Fruit fly (Drosophila melanogaster) whole organism, embryonic: ENCODE results near the gene CG33510.

Source experiments
- ATbp ChIP-seq: fragments of 200-800 bp; sonication (Bioruptor generic); optimal IDR thresholded peaks from 2 replicates; lab custom pipeline; 2017; ENCODE audit warnings: missing biosample characterization, mild to moderate bottlenecking, missing genetic modification characterization, missing genetic modification reagents
- Asciz ChIP-seq: fragments of 200-800 bp; sonication (Bioruptor generic); optimal IDR thresholded peaks from 2 replicates; lab custom pipeline; 2017; ENCODE audit warnings: missing biosample characterization, mild to moderate bottlenecking, missing genetic modification characterization, missing genetic modification reagents
- Awh ChIP-seq: fragments of 200-800 bp; sonication (Bioruptor generic); IDR thresholded peaks from 2 replicates; pipeline ENCODE4, ENCODE4 v1.3.6; 2022; ENCODE audit warnings: missing biosample characterization, missing genetic modification characterization
- B-H2 ChIP-seq: fragments of 200-800 bp; sonication (Bioruptor generic); optimal IDR thresholded peaks from 2 replicates; lab custom pipeline; 2018; ENCODE audit warnings: missing biosample characterization, mild to moderate bottlenecking, missing genetic modification characterization
- CG10431 ChIP-seq: fragments of 200-800 bp; sonication (Bioruptor generic); optimal IDR thresholded peaks from 3 replicates; lab custom pipeline; 2018; ENCODE audit warnings: missing biosample characterization, mild to moderate bottlenecking, missing genetic modification characterization
- CG10979 ChIP-seq: fragments of 200-800 bp; sonication (Bioruptor generic); optimal IDR thresholded peaks from 2 replicates; lab custom pipeline; 2018; ENCODE audit warnings: missing biosample characterization, mild to moderate bottlenecking, missing genetic modification characterization, moderate library complexity
- CG17186 ChIP-seq: fragments of 200-800 bp; sonication (Bioruptor generic); optimal IDR thresholded peaks from 3 replicates; lab custom pipeline; 2017; ENCODE audit warnings: missing biosample characterization, missing genetic modification reagents, missing genetic modification characterization
- CG17359 ChIP-seq: fragments of 200-800 bp; sonication (Bioruptor generic); optimal IDR thresholded peaks from 3 replicates; lab custom pipeline; 2018; ENCODE audit warnings: missing biosample characterization, mild to moderate bottlenecking, missing genetic modification characterization, moderate library complexity
- CG1832 ChIP-seq: fragments of 200-800 bp; sonication (Bioruptor generic); optimal IDR thresholded peaks from 2 replicates; lab custom pipeline; 2017; ENCODE audit warnings: missing biosample characterization, mild to moderate bottlenecking, missing genetic modification characterization, inconsistent platforms
- CG18599 ChIP-seq: fragments of 200-800 bp; sonication (Bioruptor generic); optimal IDR thresholded peaks from 3 replicates; lab custom pipeline; 2017; ENCODE audit warnings: missing biosample characterization, missing genetic modification characterization, mild to moderate bottlenecking, moderate library complexity, missing genetic modification reagents
- CG42726 ChIP-seq: fragments of 200-800 bp; sonication (Bioruptor generic); IDR thresholded peaks from 2 replicates; pipeline ENCODE4 v1.3.6; 2022; ENCODE audit warnings: missing biosample characterization, missing genetic modification characterization; ENCODE audit not compliant: partially characterized antibody
- CG6765 ChIP-seq: fragments of 200-800 bp; sonication (Bioruptor generic); optimal IDR thresholded peaks from 3 replicates; lab custom pipeline; 2017; ENCODE audit warnings: missing biosample characterization, mild to moderate bottlenecking, missing genetic modification characterization
- CG7357 ChIP-seq: fragments of 200-800 bp; sonication (Bioruptor generic); IDR thresholded peaks from 3 replicates; pipeline ENCODE4 v1.3.6; 2022; ENCODE audit warnings: missing biosample characterization, missing genetic modification characterization
- CG8359 ChIP-seq: fragments of 200-800 bp; sonication (Bioruptor generic); optimal IDR thresholded peaks from 2 replicates; lab custom pipeline; 2017; ENCODE audit warnings: missing biosample characterization, mild to moderate bottlenecking, missing genetic modification characterization, borderline replicate concordance
- CG8765 ChIP-seq: fragments of 200-800 bp; sonication (Bioruptor generic); IDR thresholded peaks from 2 replicates; pipeline ENCODE4 v1.3.6; 2022; ENCODE audit warnings: missing biosample characterization, missing genetic modification characterization
- CG9797 ChIP-seq: fragments of 200-800 bp; sonication (Bioruptor generic); optimal IDR thresholded peaks from 3 replicates; lab custom pipeline; 2018; ENCODE audit warnings: missing biosample characterization, mild to moderate bottlenecking, missing genetic modification characterization
- Dad ChIP-seq: fragments of 200-800 bp; sonication (Bioruptor generic); optimal IDR thresholded peaks from 3 replicates; lab custom pipeline; 2016; ENCODE audit warnings: missing biosample characterization, missing genetic modification characterization
- Deaf1 ChIP-seq: fragments of 200-800 bp; optimal IDR thresholded peaks from 3 replicates; lab custom pipeline; 2019; ENCODE audit warnings: missing biosample characterization, mild to moderate bottlenecking, missing genetic modification characterization, moderate library complexity
- ERR ChIP-seq: fragments of 200-800 bp; sonication (Bioruptor generic); optimal IDR thresholded peaks from 2 replicates; lab custom pipeline; 2016; ENCODE audit warnings: missing biosample characterization, missing genetic modification characterization
- Fer1 ChIP-seq: fragments of 200-800 bp; sonication (Bioruptor generic); optimal IDR thresholded peaks from 2 replicates; lab custom pipeline; 2017; ENCODE audit warnings: missing biosample characterization, mild to moderate bottlenecking, missing genetic modification characterization
- GATAe ChIP-seq: fragments of 200-800 bp; sonication (Bioruptor generic); conservative IDR thresholded peaks from 2 replicates; pipeline ENCODE4 v1.3.6; 2022; ENCODE audit warnings: missing biosample characterization, missing genetic modification characterization
- Hmr ChIP-seq: fragments of 200-800 bp; sonication (Bioruptor generic); optimal IDR thresholded peaks from 3 replicates; lab custom pipeline; 2017; ENCODE audit warnings: mild to moderate bottlenecking, missing biosample characterization, missing genetic modification reagents, missing genetic modification characterization
- Hmx ChIP-seq: fragments of 200-800 bp; sonication (Bioruptor generic); optimal IDR thresholded peaks from 2 replicates; lab custom pipeline; 2016; ENCODE audit warnings: missing biosample characterization, missing genetic modification characterization
- Kr ChIP-seq: fragments of 200-800 bp; sonication (Bioruptor generic); optimal IDR thresholded peaks from 2 replicates; lab custom pipeline; 2017; ENCODE audit warnings: missing biosample characterization, mild to moderate bottlenecking, missing genetic modification characterization
- Oaz ChIP-seq: fragments of 200-800 bp; sonication (Bioruptor generic); IDR thresholded peaks from 2 replicates; pipeline ENCODE4 v1.3.6; 2022; ENCODE audit warnings: missing biosample characterization, missing genetic modification characterization
- Ptx1 ChIP-seq: fragments of 200-800 bp; sonication (Bioruptor generic); IDR thresholded peaks from 2 replicates; pipeline ENCODE4 v1.3.6; 2022; ENCODE audit warnings: missing biosample characterization, missing genetic modification characterization
- Sox102F ChIP-seq: fragments of 200-800 bp; sonication (Bioruptor generic); optimal IDR thresholded peaks from 2 replicates; lab custom pipeline; 2018; ENCODE audit warnings: missing biosample characterization, mild to moderate bottlenecking, missing genetic modification characterization, moderate library complexity
- Sry-β ChIP-seq: fragments of 200-800 bp; sonication (Bioruptor generic); optimal IDR thresholded peaks from 2 replicates; lab custom pipeline; 2018; ENCODE audit warnings: missing biosample characterization, mild to moderate bottlenecking, missing genetic modification characterization, moderate library complexity
- Sry-δ ChIP-seq: fragments of 200-800 bp; sonication (Bioruptor generic); optimal IDR thresholded peaks from 2 replicates; lab custom pipeline; 2016; ENCODE audit warnings: missing biosample characterization, missing genetic modification characterization
- Vsx1 ChIP-seq: fragments of 200-800 bp; sonication (Bioruptor generic); optimal IDR thresholded peaks from 2 replicates; lab custom pipeline; 2017; ENCODE audit warnings: missing biosample characterization, mild to moderate bottlenecking, missing genetic modification characterization, missing genetic modification reagents
- amos ChIP-seq: fragments of 200-800 bp; sonication (Bioruptor generic); IDR thresholded peaks from 2 replicates; pipeline ENCODE4 v1.3.6; 2022; ENCODE audit warnings: missing biosample characterization, missing genetic modification characterization; ENCODE audit not compliant: partially characterized antibody
- br ChIP-seq: fragments of >200 bp; optimal IDR thresholded peaks from 2 replicates; lab custom pipeline; 2017
- caup ChIP-seq: fragments of 200-800 bp; sonication (Bioruptor generic); optimal IDR thresholded peaks from 3 replicates; lab custom pipeline; 2017; ENCODE audit warnings: missing biosample characterization, mild to moderate bottlenecking, missing genetic modification characterization, moderate library complexity; ENCODE audit not compliant: severe bottlenecking
- corto ChIP-seq: fragments of 200-800 bp; sonication (Bioruptor generic); optimal IDR thresholded peaks from 2 replicates; lab custom pipeline; 2016; ENCODE audit warnings: missing biosample characterization, mild to moderate bottlenecking, missing genetic modification characterization, moderate library complexity
- dm ChIP-seq: fragments of 200-800 bp; sonication (Bioruptor generic); optimal IDR thresholded peaks from 3 replicates; lab custom pipeline; 2016; ENCODE audit warnings: missing biosample characterization, missing genetic modification characterization
- dpn ChIP-seq, 2 experiments: fragments of 200-800 bp; sonication (Bioruptor generic); optimal IDR thresholded peaks; 3 replicates each; lab custom pipeline; 2016; ENCODE audit warnings: missing biosample characterization in 2 of 2, missing genetic modification characterization in 2 of 2
- gfzf ChIP-seq: fragments of 200-800 bp; sonication (Bioruptor generic); optimal IDR thresholded peaks from 2 replicates; lab custom pipeline; 2016; ENCODE audit warnings: missing biosample characterization, mild to moderate bottlenecking, missing genetic modification characterization, moderate library complexity
- grn ChIP-seq: fragments of 200-800 bp; sonication (Bioruptor generic); optimal IDR thresholded peaks from 3 replicates; lab custom pipeline; 2017; ENCODE audit warnings: missing biosample characterization, missing genetic modification characterization
- insv ChIP-seq, 2 experiments: fragments of 200-800 bp; sonication (Bioruptor generic); optimal IDR thresholded peaks; 3 replicates each; lab custom pipeline; 2016 to 2018; ENCODE audit warnings: missing biosample characterization in 2 of 2, missing genetic modification characterization in 2 of 2
- kni ChIP-seq: fragments of 200-800 bp; sonication (Bioruptor generic); optimal IDR thresholded peaks from 3 replicates; lab custom pipeline; 2017; ENCODE audit warnings: mild to moderate bottlenecking, missing biosample characterization, missing genetic modification reagents, missing genetic modification characterization
- nerfin-1 ChIP-seq: fragments of 200-800 bp; sonication (Bioruptor generic); optimal IDR thresholded peaks from 3 replicates; lab custom pipeline; 2019; ENCODE audit warnings: missing biosample characterization, mild to moderate bottlenecking, missing genetic modification characterization, moderate library complexity
- pita ChIP-seq: fragments of 200-800 bp; sonication (Bioruptor generic); optimal IDR thresholded peaks from 2 replicates; lab custom pipeline; 2017; ENCODE audit warnings: missing biosample characterization, mild to moderate bottlenecking, missing genetic modification characterization
- pum ChIP-seq: fragments of 200-800 bp; sonication (Bioruptor generic); optimal IDR thresholded peaks from 2 replicates; lab custom pipeline; 2016; ENCODE audit warnings: missing biosample characterization, missing genetic modification characterization
- repo ChIP-seq: fragments of 200-800 bp; sonication (Bioruptor generic); optimal IDR thresholded peaks from 2 replicates; lab custom pipeline; 2016; ENCODE audit warnings: missing biosample characterization, missing genetic modification characterization
- rib ChIP-seq: fragments of 200-800 bp; sonication (Bioruptor generic); IDR thresholded peaks from 2 replicates; pipeline ENCODE4 v1.3.6; 2022; ENCODE audit warnings: missing biosample characterization, missing genetic modification characterization
- ro ChIP-seq: fragments of 200-800 bp; sonication (Bioruptor generic); IDR thresholded peaks from 2 replicates; pipeline ENCODE4 v1.3.6; 2022; ENCODE audit warnings: missing biosample characterization, missing genetic modification characterization
- run ChIP-seq: fragments of 200-800 bp; sonication (Bioruptor generic); optimal IDR thresholded peaks from 3 replicates; lab custom pipeline; 2018; ENCODE audit warnings: missing biosample characterization, mild to moderate bottlenecking, missing genetic modification characterization
- sob ChIP-seq: fragments of 200-800 bp; sonication (Bioruptor generic); IDR thresholded peaks from 2 replicates; pipeline ENCODE4 v1.3.6; 2022; ENCODE audit warnings: missing biosample characterization, missing genetic modification characterization
- sug ChIP-seq: fragments of 200-800 bp; optimal IDR thresholded peaks from 2 replicates; lab custom pipeline; 2019; ENCODE audit warnings: missing biosample characterization, mild to moderate bottlenecking, missing genetic modification characterization, moderate library complexity
- tna ChIP-seq: fragments of 200-800 bp; sonication (Bioruptor generic); IDR thresholded peaks from 2 replicates; pipeline ENCODE4 v1.3.6; 2022; ENCODE audit warnings: missing biosample characterization, missing genetic modification characterization; ENCODE audit not compliant: partially characterized antibody
- z ChIP-seq: fragments of 200-800 bp; sonication (Bioruptor generic); IDR thresholded peaks from 3 replicates; pipeline ENCODE4 v1.3.6; 2022; ENCODE audit warnings: missing biosample characterization, missing genetic modification characterization

CG33510 gene

DNA sequence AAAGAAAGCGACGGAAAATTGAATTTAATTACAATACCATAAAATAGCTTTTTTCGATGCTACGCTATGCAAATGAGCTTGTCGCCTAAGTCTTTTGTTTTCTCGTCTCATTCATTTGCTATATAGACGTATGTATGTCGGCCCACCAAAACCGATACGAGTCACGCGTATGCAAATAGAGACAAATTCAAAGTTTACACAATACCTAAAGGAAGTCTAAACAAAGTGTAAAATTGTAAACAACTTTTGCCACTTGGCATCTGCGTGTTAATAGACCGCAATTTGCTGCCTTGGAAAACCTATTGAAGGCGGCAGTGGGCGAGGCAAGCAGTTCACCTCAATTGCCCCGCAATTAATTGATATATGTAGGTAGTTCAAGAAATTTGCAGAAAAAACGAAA, 21.5 kb downstream of the CG33510 start (continued):
- peak; percentile 36 for TF ChIP-seq Asciz (GFP tag; lab: Kevin White, UChicago)
- no peak for TF ChIP-seq Ptx1
- peak; percentile 17 for TF ChIP-seq Sox102F (GFP tag; lab: Kevin White, UChicago)
- no peak for TF ChIP-seq CG10979 (tag; lab: Kevin White, UChicago)
- TF ChIP-seq sug (tag; lab: Kevin White, UChicago) = no peak
- no peak for TF ChIP-seq CG18599
- TF ChIP-seq nerfin-1 (tag; lab: Kevin White, UChicago) = no peak
- TF ChIP-seq CG8359 (GFP tag; lab: Kevin White, UChicago) = no peak
- no peak for TF ChIP-seq sob (GFP tag; lab: Robert Waterston, UW)
- TF ChIP-seq z (GFP tag; lab: Robert Waterston, UW) = no peak
- no peak for TF ChIP-seq Sry-δ (GFP tag; lab: Kevin White, UChicago)
- TF ChIP-seq Hmr (GFP tag; lab: Kevin White, UChicago) = peak; percentile 8
- TF ChIP-seq corto (GFP tag; lab: Kevin White, UChicago) = no peak
- TF ChIP-seq CG1832 = no peak
- peak; percentile 8 for TF ChIP-seq ATbp (GFP tag; lab: Kevin White, UChicago)
- TF ChIP-seq GATAe = no peak
- peak; percentile 12 for TF ChIP-seq CG17359
- no peak for TF ChIP-seq pum (GFP tag; lab: Kevin White, UChicago)
- no peak for TF ChIP-seq dpn (GFP tag; optimal IDR thresholded peaks at IDR 0.05; lab: Kevin White, UChicago)
- no peak for TF ChIP-seq CG17186 (GFP tag; lab: Kevin White, UChicago)
- no peak for TF ChIP-seq kni (GFP tag; lab: Kevin White, UChicago)
- peak; percentile 11 for TF ChIP-seq Fer1 (GFP tag; lab: Kevin White, UChicago)
- no peak for TF ChIP-seq insv (GFP tag; optimal IDR thresholded peaks at IDR 0.05; lab: Kevin White, UChicago)
- TF ChIP-seq grn (GFP tag; lab: Kevin White, UChicago) = no peak
- peak; percentile 26 for TF ChIP-seq Vsx1 (GFP tag; lab: Kevin White, UChicago)
- no peak for TF ChIP-seq Kr (GFP tag; lab: Kevin White, UChicago)
- no peak for TF ChIP-seq Dad (GFP tag; lab: Kevin White, UChicago)
- TF ChIP-seq CG7357 (GFP tag; lab: Robert Waterston, UW) = no peak
- no peak for TF ChIP-seq CG10431
- no peak for TF ChIP-seq ro
- peak; percentile 0 for TF ChIP-seq caup (GFP tag; lab: Kevin White, UChicago)
- TF ChIP-seq pita = no peak
- TF ChIP-seq tna (GFP tag; lab: Robert Waterston, UW) = no peak
- TF ChIP-seq run (tag; lab: Kevin White, UChicago) = no peak
- TF ChIP-seq amos = no peak
- TF ChIP-seq dm (GFP tag; lab: Kevin White, UChicago) = no peak
- TF ChIP-seq CG9797 (GFP tag; lab: Kevin White, UChicago) = no peak
- no peak for TF ChIP-seq CG42726 (GFP tag; lab: Robert Waterston, UW)
- no peak for TF ChIP-seq Oaz
- TF ChIP-seq Deaf1 = no peak
- no peak for TF ChIP-seq br
- no peak for TF ChIP-seq ERR
- TF ChIP-seq Hmx (GFP tag; lab: Kevin White, UChicago) = no peak
- no peak for TF ChIP-seq CG6765
- TF ChIP-seq gfzf (GFP tag; lab: Kevin White, UChicago) = no peak
- no peak for TF ChIP-seq rib (GFP tag; lab: Robert Waterston, UW)
- no peak for TF ChIP-seq repo (GFP tag; lab: Kevin White, UChicago)
- no peak for TF ChIP-seq CG8765 (GFP tag; lab: Robert Waterston, UW)
- TF ChIP-seq Sry-β (GFP tag; lab: Kevin White, UChicago) = no peak
- TF ChIP-seq Awh = peak; percentile 46; the same call in 1 of the 2 replicates
- TF ChIP-seq B-H2 (GFP tag; lab: Kevin White, UChicago) = no peak
